Fruit fly (Drosophila melanogaster) S2 (cell line): ENCODE results near the gene hth.

ENCODE experiments used
- CG8478 ChIP-seq: fragments of >200 bp; optimal IDR thresholded peaks from 2 replicates; lab custom pipeline; 2018
- CTCF ChIP-seq, 2 experiments: fragments of >200 bp; optimal IDR thresholded peaks; 2 replicates each; lab custom pipeline; 2018

dm6 chr3R:10560575-10560974, 78.8 kb downstream of the hth start:
- TF ChIP-seq CTCF (optimal IDR thresholded peaks at IDR 0.05; lab: Kevin White, UChicago): no peak
- no peak for TF ChIP-seq CG8478 (lab: Kevin White, UChicago)
